Worm (Caenorhabditis elegans) whole organism, mixed stage, embryonic: ENCODE results near the gene Y38H6C.23.

Experiments
- blmp-1 ChIP-seq: fragments of 150-350 bp; optimal IDR thresholded peaks from 2 replicates; lab custom pipeline; 2014; ENCODE audit warnings: missing biosample characterization, missing genetic modification characterization
- ceh-39 ChIP-seq: fragments of 150-350 bp; optimal IDR thresholded peaks from 2 replicates; lab custom pipeline; 2014; ENCODE audit warnings: missing biosample characterization, missing genetic modification characterization
- ceh-43 ChIP-seq: fragments of 200-800 bp; sonication (Bioruptor generic); optimal IDR thresholded peaks from 2 replicates; lab custom pipeline; 2018; ENCODE audit warnings: mild to moderate bottlenecking, missing genetic modification characterization, moderate library complexity, missing compliant biosample characterization
- ceh-83 ChIP-seq: fragments of 200-800 bp; sonication (Bioruptor generic); optimal IDR thresholded peaks from 2 replicates; lab custom pipeline; 2018; ENCODE audit warnings: mild to moderate bottlenecking, missing genetic modification characterization, missing compliant biosample characterization
- ces-1 ChIP-seq: fragments of 150-350 bp; optimal IDR thresholded peaks from 2 replicates; lab custom pipeline; 2014; ENCODE audit warnings: missing biosample characterization, missing genetic modification reagents, missing genetic modification characterization
- cnd-1 ChIP-seq: fragments of 200-800 bp; sonication (Bioruptor generic); optimal IDR thresholded peaks from 2 replicates; lab custom pipeline; 2018; ENCODE audit warnings: mild to moderate bottlenecking, missing genetic modification characterization, missing compliant biosample characterization
- drap-1 ChIP-seq: fragments of 200-800 bp; sonication (Bioruptor generic); optimal IDR thresholded peaks from 3 replicates; lab custom pipeline; 2018; ENCODE audit warnings: mild to moderate bottlenecking, missing genetic modification characterization, missing compliant biosample characterization
- elt-1 ChIP-seq: sonication (generic microtip); optimal IDR thresholded peaks from 2 replicates; lab custom pipeline; 2017; ENCODE audit warnings: missing genetic modification characterization, mild to moderate bottlenecking, missing compliant biosample characterization, antibody characterized with exemption, moderate library complexity, borderline replicate concordance; ENCODE audit not compliant: insufficient read depth
- elt-3 ChIP-seq: fragments of 150-350 bp; optimal IDR thresholded peaks from 2 replicates; lab custom pipeline; 2014; ENCODE audit warnings: missing biosample characterization, missing genetic modification characterization
- flh-1 ChIP-seq: fragments of 200-800 bp; sonication (Bioruptor generic); optimal IDR thresholded peaks from 2 replicates; lab custom pipeline; 2018; ENCODE audit warnings: mild to moderate bottlenecking, missing genetic modification characterization, moderate library complexity, missing compliant biosample characterization
- ham-2 ChIP-seq: fragments of 200-800 bp; sonication (Bioruptor generic); optimal IDR thresholded peaks from 2 replicates; lab custom pipeline; 2018; ENCODE audit warnings: mild to moderate bottlenecking, missing genetic modification characterization, missing compliant biosample characterization
- hlh-1 ChIP-seq: fragments of 150-350 bp; optimal IDR thresholded peaks from 2 replicates; lab custom pipeline; 2014; ENCODE audit warnings: missing biosample characterization, missing genetic modification reagents, missing genetic modification characterization
- lin-32 ChIP-seq: fragments of 200-800 bp; sonication (Bioruptor generic); optimal IDR thresholded peaks from 2 replicates; lab custom pipeline; 2018; ENCODE audit warnings: mild to moderate bottlenecking, missing genetic modification characterization, missing compliant biosample characterization
- lsy-2 ChIP-seq: fragments of 150-350 bp; optimal IDR thresholded peaks from 2 replicates; lab custom pipeline; 2014; ENCODE audit warnings: missing biosample characterization, missing genetic modification characterization
- mab-5 ChIP-seq: fragments of 150-350 bp; optimal IDR thresholded peaks from 2 replicates; lab custom pipeline; 2014; ENCODE audit warnings: missing biosample characterization, missing genetic modification characterization
- mep-1 ChIP-seq: fragments of 150-350 bp; optimal IDR thresholded peaks from 2 replicates; lab custom pipeline; 2017; ENCODE audit warnings: missing biosample characterization, missing genetic modification reagents, missing genetic modification characterization, inconsistent platforms
- nhr-12 ChIP-seq: fragments of 150-350 bp; optimal IDR thresholded peaks from 2 replicates; lab custom pipeline; 2014; ENCODE audit warnings: missing biosample characterization, missing genetic modification characterization
- nhr-2 ChIP-seq: fragments of 150-350 bp; optimal IDR thresholded peaks from 2 replicates; lab custom pipeline; 2014; ENCODE audit warnings: missing biosample characterization, missing genetic modification characterization
- nhr-237 ChIP-seq: fragments of 150-350 bp; optimal IDR thresholded peaks from 2 replicates; lab custom pipeline; 2014; ENCODE audit warnings: missing biosample characterization, missing genetic modification characterization
- nhr-28 ChIP-seq: fragments of 150-350 bp; optimal IDR thresholded peaks from 2 replicates; lab custom pipeline; 2014; ENCODE audit warnings: missing biosample characterization, missing genetic modification characterization
- nhr-76 ChIP-seq: sonication (generic microtip); optimal IDR thresholded peaks from 2 replicates; lab custom pipeline; 2017; ENCODE audit warnings: missing biosample characterization, missing genetic modification characterization
- pha-4 ChIP-seq: fragments of 150-350 bp; optimal IDR thresholded peaks from 2 replicates; lab custom pipeline; 2018; ENCODE audit warnings: missing biosample characterization, missing genetic modification reagents, missing genetic modification characterization
- sem-2 ChIP-seq: fragments of 200-800 bp; sonication (Bioruptor generic); optimal IDR thresholded peaks from 2 replicates; lab custom pipeline; 2018; ENCODE audit warnings: mild to moderate bottlenecking, missing genetic modification characterization, missing compliant biosample characterization
- snpc-4 ChIP-seq: fragments of 150-350 bp; optimal IDR thresholded peaks from 2 replicates; lab custom pipeline; 2014; ENCODE audit warnings: missing biosample characterization, missing genetic modification characterization
- sptf-1 ChIP-seq: sonication (generic microtip); optimal IDR thresholded peaks from 2 replicates; lab custom pipeline; 2017; ENCODE audit warnings: mild to moderate bottlenecking, missing genetic modification characterization, moderate library complexity, missing compliant biosample characterization
- unc-120 ChIP-seq: sonication (generic microtip); optimal IDR thresholded peaks from 2 replicates; lab custom pipeline; 2017; ENCODE audit warnings: missing genetic modification characterization, missing compliant biosample characterization; ENCODE audit not compliant: poor library complexity, severe bottlenecking
- unc-39 ChIP-seq: fragments of 150-350 bp; optimal IDR thresholded peaks from 2 replicates; lab custom pipeline; 2014; ENCODE audit warnings: missing biosample characterization, missing genetic modification characterization
- unc-62 ChIP-seq: fragments of 150-350 bp; optimal IDR thresholded peaks from 2 replicates; lab custom pipeline; 2014; ENCODE audit warnings: missing biosample characterization, missing genetic modification reagents, missing genetic modification characterization
- ztf-11 ChIP-seq: fragments of 150-350 bp; optimal IDR thresholded peaks from 2 replicates; lab custom pipeline; 2014; ENCODE audit warnings: missing biosample characterization, missing genetic modification characterization

Y38H6C.23 gene

DNA sequence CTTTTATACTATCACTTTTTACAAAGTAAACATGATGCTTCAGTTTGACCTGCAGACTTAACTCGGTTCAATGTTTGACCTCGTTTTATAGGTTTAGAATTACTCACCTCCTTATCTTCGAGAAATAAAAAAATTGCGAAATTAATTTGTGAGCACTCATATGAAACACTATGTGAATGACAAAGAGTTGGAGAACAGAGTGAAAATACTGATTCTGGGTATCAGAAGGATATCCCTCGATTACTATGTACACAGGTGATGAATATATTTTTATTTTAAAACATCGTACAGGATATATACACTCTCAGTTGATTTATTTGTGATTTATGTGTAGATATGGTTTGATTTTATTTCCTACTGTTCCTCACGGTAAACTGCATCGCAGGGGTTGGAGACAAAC lies at the start of gene Y38H6C.23:
Gene Y38H6C.23, minus strand, starts transcription at position 101 of the 400 bp plus-strand sequence.
- TF ChIP-seq hlh-1 (tag; lab: Kevin White, UChicago) (no peak), ceh-39 (no peak), cnd-1 (no peak), nhr-76 (tag; lab: Kevin White, UChicago) (no peak), nhr-28 (no peak), pha-4 (no peak), unc-120 (no peak), snpc-4 (tag; lab: Kevin White, UChicago) (no peak)
- TF ChIP-seq, all 35 proteins: peak for 0

DNA sequence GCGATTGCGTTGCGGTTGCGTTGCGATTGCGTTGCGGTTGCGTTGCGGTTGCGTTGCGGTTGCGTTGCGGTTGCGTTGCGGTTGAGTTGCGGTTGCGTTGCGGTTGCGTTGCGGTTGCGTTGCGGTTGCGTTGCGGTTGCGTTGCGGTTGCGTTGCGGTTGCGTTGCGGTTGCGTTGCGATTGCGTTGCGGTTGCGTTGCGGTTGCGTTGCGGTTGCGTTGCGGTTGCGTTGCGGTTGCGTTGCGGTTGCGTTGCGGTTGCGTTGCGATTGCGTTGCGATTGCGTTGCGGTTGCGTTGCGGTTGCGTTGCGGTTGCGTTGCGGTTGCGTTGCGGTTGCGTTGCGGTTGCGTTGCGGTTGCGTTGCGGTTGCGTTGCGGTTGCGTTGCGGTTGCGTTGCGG lies 49.7 kb upstream of the Y38H6C.23 start:
- TF ChIP-seq sptf-1: peak; percentile 56
- TF ChIP-seq, all 35 proteins: peak for 1; not testable (repeated sequence) for 34

DNA sequence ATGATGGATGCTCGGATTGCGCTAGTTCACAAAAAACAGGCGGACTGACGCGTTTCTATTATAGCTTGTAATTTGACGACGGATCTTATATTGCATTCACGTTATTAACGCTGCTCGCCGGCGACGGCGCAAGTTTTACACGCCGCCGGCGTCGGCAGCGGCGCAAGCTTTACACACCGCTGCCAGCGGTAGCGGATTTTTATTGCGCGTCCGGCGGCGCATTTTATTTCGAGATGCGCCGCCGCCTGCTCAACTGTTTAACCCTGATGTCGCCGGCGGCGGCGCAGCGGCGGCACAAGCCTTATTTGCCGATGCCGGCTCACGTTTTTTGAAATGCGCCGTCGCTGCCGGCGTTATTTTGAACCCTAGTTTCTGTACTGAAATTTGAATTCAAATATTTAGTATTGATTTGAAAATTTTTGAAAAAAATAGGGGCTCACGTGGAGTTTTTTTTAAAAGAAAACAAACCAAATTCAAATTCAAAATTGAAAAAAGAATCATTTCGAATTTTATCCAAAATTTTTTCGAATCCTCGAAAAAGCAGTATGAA lies 48.5 kb upstream of the Y38H6C.23 start, which contains the start of gene ttr-57:
Gene ttr-57, plus strand, starts transcription at position 500 of the 550 bp plus-strand sequence.
- TF ChIP-seq cnd-1 (no peak), flh-1 (no peak), snpc-4 (tag; lab: Kevin White, UChicago) (no peak), blmp-1 (tag; lab: Kevin White, UChicago) (no peak), ceh-39 (no peak), ceh-83 (GFP tag; lab: Kevin White, UChicago) (no peak), lin-32 (GFP tag; lab: Kevin White, UChicago) (no peak), elt-3 (tag; lab: Kevin White, UChicago) (no peak), nhr-12 (tag; lab: Kevin White, UChicago) (no peak), drap-1 (no peak), ceh-43 (GFP tag; lab: Kevin White, UChicago) (no peak), nhr-237 (tag; lab: Kevin White, UChicago) (no peak), unc-120 (no peak), lsy-2 (tag; lab: Kevin White, UChicago) (no peak), ztf-11 (no peak), unc-62 (GFP tag; lab: Kevin White, UChicago) (no peak), sem-2 (no peak), hlh-1 (tag; lab: Kevin White, UChicago) (no peak), nhr-2 (tag; lab: Kevin White, UChicago) (no peak)

DNA sequence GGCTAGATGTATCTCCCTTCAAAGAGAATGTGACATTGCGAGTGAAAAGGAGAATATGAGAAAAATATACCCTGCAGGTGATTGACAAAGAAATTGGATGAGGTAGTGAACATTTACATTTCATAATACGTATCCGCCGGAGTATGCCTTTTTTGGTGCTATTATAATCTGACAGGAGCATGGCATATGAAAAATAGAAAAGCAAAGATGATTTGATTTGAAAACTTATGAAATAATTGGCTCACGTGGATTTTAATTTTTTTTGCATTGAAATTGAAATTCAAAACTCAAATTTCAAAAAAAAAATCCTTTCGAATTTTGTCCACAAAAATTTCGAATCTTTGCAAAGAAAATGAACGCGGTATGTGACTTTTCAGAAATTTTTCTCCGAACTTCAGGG lies 46.9 kb upstream of the Y38H6C.23 start, which contains the start of gene ttr-11:
Gene ttr-11, plus strand, starts transcription at position 301 of the 400 bp plus-strand sequence.
- no peak for TF ChIP-seq lin-32 (GFP tag; lab: Kevin White, UChicago)
- TF ChIP-seq sptf-1: no peak
- TF ChIP-seq pha-4: no peak
- TF ChIP-seq blmp-1 (tag; lab: Kevin White, UChicago): no peak
- no peak for TF ChIP-seq nhr-237 (tag; lab: Kevin White, UChicago)
- no peak for TF ChIP-seq elt-1 (tag; lab: Kevin White, UChicago)
- TF ChIP-seq ces-1 (GFP tag; lab: Kevin White, UChicago): no peak
- no peak for TF ChIP-seq sem-2
- no peak for TF ChIP-seq ceh-83 (GFP tag; lab: Kevin White, UChicago)
- TF ChIP-seq hlh-1 (tag; lab: Kevin White, UChicago): no peak
- no peak for TF ChIP-seq ceh-39
- TF ChIP-seq mab-5 (tag; lab: Kevin White, UChicago): no peak
- no peak for TF ChIP-seq snpc-4 (tag; lab: Kevin White, UChicago)
- no peak for TF ChIP-seq cnd-1
- no peak for TF ChIP-seq nhr-2 (tag; lab: Kevin White, UChicago)
- no peak for TF ChIP-seq mep-1 (tag; lab: Kevin White, UChicago)
- TF ChIP-seq lsy-2 (tag; lab: Kevin White, UChicago): no peak
- no peak for TF ChIP-seq ham-2
- no peak for TF ChIP-seq unc-62 (GFP tag; lab: Kevin White, UChicago)
- no peak for TF ChIP-seq unc-39 (tag; lab: Kevin White, UChicago)

DNA sequence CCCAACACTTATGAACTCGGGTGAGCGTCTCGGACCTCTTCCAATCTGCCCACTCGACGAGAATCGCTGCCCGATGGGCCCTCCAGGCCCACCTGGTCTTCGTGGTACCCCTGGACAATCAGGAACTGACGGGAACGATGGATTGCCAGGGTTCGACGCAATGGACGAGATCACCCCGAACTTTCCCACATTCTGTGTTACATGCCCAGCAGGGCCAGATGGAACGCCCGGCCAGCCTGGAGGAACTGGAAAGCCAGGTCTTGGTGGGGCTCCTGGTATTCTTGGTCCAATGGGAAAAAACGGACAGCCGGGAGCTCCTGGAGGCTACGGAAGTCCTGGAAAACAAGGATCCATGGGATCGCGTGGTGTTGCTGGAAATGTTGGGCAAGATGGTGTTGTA lies 44.5 kb upstream of the Y38H6C.23 start:
- no peak for TF ChIP-seq nhr-12 (tag; lab: Kevin White, UChicago)
- no peak for TF ChIP-seq drap-1
- TF ChIP-seq elt-1 (tag; lab: Kevin White, UChicago): no peak
- TF ChIP-seq lsy-2 (tag; lab: Kevin White, UChicago): no peak
- no peak for TF ChIP-seq ceh-83 (GFP tag; lab: Kevin White, UChicago)
- no peak for TF ChIP-seq ceh-43 (GFP tag; lab: Kevin White, UChicago)
- TF ChIP-seq unc-120: no peak
- no peak for TF ChIP-seq lin-32 (GFP tag; lab: Kevin White, UChicago)
- no peak for TF ChIP-seq elt-3 (tag; lab: Kevin White, UChicago)
